Worm (Caenorhabditis elegans) whole organism, L2 larva: ENCODE data around the gene F14F8.8.

ENCODE experiments used
- R02D3.7 ChIP-seq: fragments of 150-350 bp; optimal IDR thresholded peaks from 2 replicates; lab custom pipeline; 2014; ENCODE audit warnings: missing biosample characterization, missing genetic modification characterization
- ama-1 ChIP-seq: fragments of 150-350 bp; optimal IDR thresholded peaks from 2 replicates; lab custom pipeline; 2018; ENCODE audit warnings: inconsistent platforms
- egl-27 ChIP-seq: sonication (generic microtip); optimal IDR thresholded peaks from 3 replicates; lab custom pipeline; 2017; ENCODE audit warnings: missing biosample characterization, missing genetic modification reagents, missing genetic modification characterization
- mab-5 ChIP-seq: fragments of 150-350 bp; optimal IDR thresholded peaks from 2 replicates; lab custom pipeline; 2014; ENCODE audit warnings: missing biosample characterization, missing genetic modification characterization
- nhr-10 ChIP-seq: sonication (generic microtip); optimal IDR thresholded peaks from 2 replicates; lab custom pipeline; 2017; ENCODE audit warnings: missing biosample characterization, missing genetic modification characterization
- skn-1 ChIP-seq: sonication (generic microtip); optimal IDR thresholded peaks from 2 replicates; lab custom pipeline; 2017; ENCODE audit warnings: missing biosample characterization, missing genetic modification characterization
- unc-39 ChIP-seq: fragments of 150-350 bp; optimal IDR thresholded peaks from 2 replicates; lab custom pipeline; 2014; ENCODE audit warnings: missing biosample characterization, missing genetic modification characterization
- unc-62 ChIP-seq: fragments of 150-350 bp; optimal IDR thresholded peaks from 2 replicates; lab custom pipeline; 2014; ENCODE audit warnings: missing biosample characterization, missing genetic modification reagents, missing genetic modification characterization
- zag-1 ChIP-seq: fragments of 150-350 bp; optimal IDR thresholded peaks from 2 replicates; lab custom pipeline; 2014; ENCODE audit warnings: missing biosample characterization, missing genetic modification characterization

DNA sequence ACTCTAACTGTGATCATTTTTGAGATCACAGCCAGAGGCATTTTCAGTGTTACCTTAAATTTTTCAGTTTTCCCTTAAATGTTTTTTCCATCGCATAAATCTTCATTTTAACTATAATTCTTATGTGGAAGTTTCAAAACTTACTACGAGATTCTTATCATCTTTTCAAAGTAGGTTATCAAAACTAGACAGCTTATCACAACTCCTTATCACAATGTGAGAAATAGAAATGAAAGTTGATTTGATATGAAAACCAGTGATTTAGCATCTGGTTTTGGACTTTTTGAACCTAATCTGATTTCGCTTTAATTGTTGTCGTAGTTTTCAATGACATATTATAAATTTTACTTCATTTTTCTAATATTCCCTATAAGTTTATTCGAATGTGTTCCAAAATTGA, 36.2 kb downstream of the F14F8.8 start, which contains the start of gene mltn-11:
- TF ChIP-seq R02D3.7 (tag; lab: Kevin White, UChicago) (no peak), nhr-10 (tag; lab: Kevin White, UChicago) (no peak), skn-1 (no peak), unc-39 (no peak), unc-62 (GFP tag; lab: Kevin White, UChicago) (no peak), zag-1 (tag; lab: Kevin White, UChicago) (no peak), mab-5 (no peak), ama-1 (lab: Kevin White, UChicago) (no peak), egl-27 (tag; lab: Kevin White, UChicago) (no peak)
